Fruit fly (Drosophila melanogaster): Measurements from ENCODE around the gene CG32645.

DNA sequence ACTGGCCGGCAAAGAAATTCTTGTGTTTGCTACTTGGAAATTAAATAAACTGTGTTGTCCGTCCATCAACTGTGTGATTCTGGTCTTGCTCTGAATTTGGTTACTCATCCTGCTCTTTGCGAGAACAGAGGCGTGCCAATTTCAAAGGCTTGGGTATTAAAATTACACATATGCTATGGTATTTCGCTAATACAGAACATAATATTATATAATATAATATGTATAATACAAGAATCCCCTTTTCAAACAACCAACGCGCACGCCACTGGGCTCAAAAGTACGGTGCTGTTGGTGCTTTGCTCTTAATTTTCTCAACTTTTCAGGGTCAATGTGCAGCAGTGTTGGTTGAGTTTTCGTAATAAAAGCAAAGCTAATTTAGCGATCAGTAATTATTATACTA lies 39.1 kb upstream of the CG32645 start:
- TF ChIP-seq CG7045 (GFP tag; optimal IDR thresholded peaks at IDR 0.05) = no peak
- peak; percentile 22 for TF ChIP-seq CG33017 (tag; optimal IDR thresholded peaks at IDR 0.05)
- TF ChIP-seq CG12768 (GFP tag; optimal IDR thresholded peaks at IDR 0.05) = no peak
- no peak for TF ChIP-seq CG1620 (GFP tag; optimal IDR thresholded peaks at IDR 0.05)
- no peak for TF ChIP-seq kay (GFP tag; ENCODE audit: borderline replicate concordance)
- no peak for TF ChIP-seq cnc (optimal IDR thresholded peaks at IDR 0.05)
- no peak for TF ChIP-seq CG5204 (GFP tag; optimal IDR thresholded peaks at IDR 0.05)
- no peak for TF ChIP-seq tj (GFP tag; optimal IDR thresholded peaks at IDR 0.05)
- no peak for TF ChIP-seq Mnt (GFP tag; optimal IDR thresholded peaks at IDR 0.05)
- TF ChIP-seq Clk (GFP tag; optimal IDR thresholded peaks at IDR 0.05) = no peak
- peak; percentile 16 for TF ChIP-seq CG14711 (tag; optimal IDR thresholded peaks at IDR 0.05)
- TF ChIP-seq pad (GFP tag; optimal IDR thresholded peaks at IDR 0.05) = no peak
- TF ChIP-seq CG11617 (GFP tag; optimal IDR thresholded peaks at IDR 0.05) = no peak

Measured in whole organism, adult.